Worm (Caenorhabditis elegans): ENCODE data around the gene srd-19.

ce11 chrV:13389454-13389853 lies 39.1 kb downstream of the srd-19 start:
- TF ChIP-seq W03F9.2 (tag; optimal IDR thresholded peaks at IDR 0.05) (no peak), him-1 (tag; optimal IDR thresholded peaks at IDR 0.05) (no peak), dao-5 (tag; optimal IDR thresholded peaks at IDR 0.05) (no peak)

All from whole organism, L4/young adult.